Worm (Caenorhabditis elegans) whole organism, L1 larva: Measurements from ENCODE around the gene mdt-1.2.

ENCODE experiments used
- C16A3.4 ChIP-seq: fragments of 150-350 bp; optimal IDR thresholded peaks from 2 replicates; lab custom pipeline; 2014; ENCODE audit warnings: missing biosample characterization, missing genetic modification characterization
- ces-1 ChIP-seq: fragments of 150-350 bp; optimal IDR thresholded peaks from 2 replicates; lab custom pipeline; 2014; ENCODE audit warnings: missing biosample characterization, missing genetic modification reagents, missing genetic modification characterization
- mab-9 ChIP-seq: fragments of 200-800 bp; sonication (Bioruptor generic); IDR thresholded peaks from 2 replicates; pipeline ENCODE4 v1.3.6; 2022; ENCODE audit warnings: missing genetic modification reagents, missing genetic modification characterization, missing compliant biosample characterization
- mep-1 ChIP-seq: fragments of 150-350 bp; optimal IDR thresholded peaks from 2 replicates; lab custom pipeline; 2014; ENCODE audit warnings: missing biosample characterization, missing genetic modification characterization
- nhr-11 ChIP-seq: fragments of 150-350 bp; optimal IDR thresholded peaks from 2 replicates; lab custom pipeline; 2014; ENCODE audit warnings: missing biosample characterization, missing genetic modification characterization
- pqm-1 ChIP-seq: sonication (generic microtip); optimal IDR thresholded peaks from 3 replicates; lab custom pipeline; 2017; ENCODE audit warnings: missing biosample characterization, missing genetic modification characterization
- unc-30 ChIP-seq: sonication (generic microtip); optimal IDR thresholded peaks from 2 replicates; lab custom pipeline; 2017; ENCODE audit warnings: missing biosample characterization, missing genetic modification characterization

- no peak for TF ChIP-seq ces-1
- no peak for TF ChIP-seq pqm-1
- TF ChIP-seq nhr-11 = no peak
- no peak for TF ChIP-seq C16A3.4 (tag; lab: Kevin White, UChicago)
- no peak for TF ChIP-seq mep-1
- no peak for TF ChIP-seq mab-9 (GFP tag; lab: Robert Waterston, UW)
- no peak for TF ChIP-seq unc-30 (tag; lab: Kevin White, UChicago)
These were observed 26.9 kb downstream of the mdt-1.2 start, which contains the start of gene B0302.2 for ce11 chrX:17178239-17178638.
